Fruit fly (Drosophila melanogaster) whole organism, prepupa: ENCODE data around the gene CG43702.

ENCODE experiments used
- Blimp-1 ChIP-seq: fragments of 200-800 bp; sonication (Bioruptor generic); optimal IDR thresholded peaks from 3 replicates; lab custom pipeline; 2017; ENCODE audit warnings: missing biosample characterization, missing genetic modification characterization, mild to moderate bottlenecking, moderate library complexity, missing genetic modification reagents
- CG10631 ChIP-seq: fragments of 200-800 bp; sonication (Bioruptor generic); optimal IDR thresholded peaks from 2 replicates; lab custom pipeline; 2016; ENCODE audit warnings: missing biosample characterization, missing genetic modification characterization
- CG10669 ChIP-seq: fragments of 200-800 bp; sonication (Bioruptor generic); optimal IDR thresholded peaks from 3 replicates; lab custom pipeline; 2018; ENCODE audit warnings: missing biosample characterization, mild to moderate bottlenecking, missing genetic modification characterization, moderate library complexity
- CG11294 ChIP-seq: fragments of 200-800 bp; sonication (Bioruptor generic); IDR thresholded peaks from 2 replicates; pipeline ENCODE4 v1.3.6; 2022; ENCODE audit warnings: missing biosample characterization, missing genetic modification characterization
- CG11762 ChIP-seq: fragments of 200-800 bp; sonication (Bioruptor generic); optimal IDR thresholded peaks from 3 replicates; lab custom pipeline; 2016; ENCODE audit warnings: missing biosample characterization, missing genetic modification characterization; ENCODE audit not compliant: insufficient read depth
- CG11902 ChIP-seq: fragments of 200-800 bp; sonication (Bioruptor generic); optimal IDR thresholded peaks from 3 replicates; lab custom pipeline; 2016; ENCODE audit warnings: missing biosample characterization, missing genetic modification characterization
- CG15336 ChIP-seq: fragments of 200-800 bp; sonication (Bioruptor generic); IDR thresholded peaks from 2 replicates; pipeline ENCODE4 v1.3.6; 2022; ENCODE audit warnings: missing biosample characterization, missing genetic modification characterization
- CG1621 ChIP-seq: fragments of 200-800 bp; sonication (Bioruptor generic); optimal IDR thresholded peaks from 3 replicates; lab custom pipeline; 2018; ENCODE audit warnings: missing biosample characterization, mild to moderate bottlenecking, missing genetic modification characterization
- CG16779 ChIP-seq: fragments of 200-800 bp; sonication (Bioruptor generic); optimal IDR thresholded peaks from 3 replicates; lab custom pipeline; 2017; ENCODE audit warnings: missing biosample characterization, mild to moderate bottlenecking, missing genetic modification characterization
- CG31627 ChIP-seq: fragments of 200-800 bp; sonication (Bioruptor generic); optimal IDR thresholded peaks from 3 replicates; lab custom pipeline; 2016; ENCODE audit warnings: missing biosample characterization, missing genetic modification characterization
- CG32006 ChIP-seq: fragments of 200-800 bp; sonication (Bioruptor generic); optimal IDR thresholded peaks from 3 replicates; lab custom pipeline; 2017; ENCODE audit warnings: missing biosample characterization, mild to moderate bottlenecking, missing genetic modification characterization
- CG3919 ChIP-seq: fragments of 200-800 bp; sonication (Bioruptor generic); optimal IDR thresholded peaks from 3 replicates; lab custom pipeline; 2016; ENCODE audit warnings: missing biosample characterization, missing genetic modification characterization
- CG4318 ChIP-seq: fragments of 200-800 bp; sonication (Bioruptor generic); optimal IDR thresholded peaks from 3 replicates; lab custom pipeline; 2017; ENCODE audit warnings: missing biosample characterization, mild to moderate bottlenecking, missing genetic modification characterization
- CG6163 ChIP-seq: fragments of 200-800 bp; sonication (Bioruptor generic); IDR thresholded peaks from 3 replicates; pipeline ENCODE4 v1.3.6; 2022; ENCODE audit warnings: missing biosample characterization, missing genetic modification characterization
- CG6276 ChIP-seq: fragments of 200-800 bp; sonication (Bioruptor generic); optimal IDR thresholded peaks from 2 replicates; lab custom pipeline; 2017; ENCODE audit warnings: missing biosample characterization, mild to moderate bottlenecking, missing genetic modification characterization
- CG6792 ChIP-seq: fragments of 200-800 bp; sonication (Bioruptor generic); optimal IDR thresholded peaks from 3 replicates; lab custom pipeline; 2016; ENCODE audit warnings: missing biosample characterization, missing genetic modification characterization
- CG6808 ChIP-seq: fragments of 200-800 bp; sonication (Bioruptor generic); optimal IDR thresholded peaks from 3 replicates; lab custom pipeline; 2017; ENCODE audit warnings: missing biosample characterization, missing genetic modification characterization, mild to moderate bottlenecking, moderate library complexity, missing genetic modification reagents
- CG6854 ChIP-seq: fragments of 200-800 bp; sonication (Bioruptor generic); optimal IDR thresholded peaks from 2 replicates; lab custom pipeline; 2017; ENCODE audit warnings: missing biosample characterization, mild to moderate bottlenecking, missing genetic modification characterization
- CG8632 ChIP-seq: fragments of 200-800 bp; sonication (Bioruptor generic); optimal IDR thresholded peaks from 3 replicates; lab custom pipeline; 2016; ENCODE audit warnings: missing biosample characterization, missing genetic modification characterization
- Eip75B ChIP-seq: fragments of 200-800 bp; sonication (Bioruptor generic); optimal IDR thresholded peaks from 3 replicates; lab custom pipeline; 2016; ENCODE audit warnings: missing biosample characterization, missing genetic modification characterization
- Eip93F ChIP-seq: fragments of 200-800 bp; sonication (Bioruptor generic); optimal IDR thresholded peaks from 2 replicates; lab custom pipeline; 2016; ENCODE audit warnings: missing biosample characterization, mild to moderate bottlenecking, missing genetic modification characterization
- Ets21C ChIP-seq: fragments of 200-800 bp; sonication (Bioruptor generic); optimal IDR thresholded peaks from 3 replicates; lab custom pipeline; 2016; ENCODE audit warnings: missing biosample characterization, missing genetic modification characterization
- Ets96B ChIP-seq: fragments of 200-800 bp; optimal IDR thresholded peaks from 2 replicates; lab custom pipeline; 2019; ENCODE audit warnings: missing biosample characterization, mild to moderate bottlenecking, missing genetic modification characterization, moderate library complexity
- Gug ChIP-seq: fragments of 200-800 bp; sonication (Bioruptor generic); IDR thresholded peaks from 2 replicates; pipeline ENCODE4 v1.3.6; 2022; ENCODE audit warnings: missing biosample characterization, missing genetic modification characterization
- Hr38 ChIP-seq: sonication (Bioruptor generic); optimal IDR thresholded peaks from 2 replicates; lab custom pipeline; 2016; ENCODE audit warnings: missing biosample characterization, missing genetic modification characterization
- Hr39 ChIP-seq: fragments of 200-800 bp; sonication (Bioruptor generic); optimal IDR thresholded peaks from 2 replicates; lab custom pipeline; 2016; ENCODE audit warnings: missing biosample characterization, missing genetic modification characterization
- Lpt ChIP-seq: fragments of 200-800 bp; sonication (Bioruptor generic); optimal IDR thresholded peaks from 3 replicates; lab custom pipeline; 2016; ENCODE audit warnings: missing biosample characterization, missing genetic modification characterization
- Met ChIP-seq: fragments of 200-800 bp; sonication (Bioruptor generic); optimal IDR thresholded peaks from 3 replicates; lab custom pipeline; 2016; ENCODE audit warnings: missing biosample characterization, missing genetic modification characterization
- OdsH ChIP-seq: fragments of 200-800 bp; sonication (Bioruptor generic); optimal IDR thresholded peaks from 3 replicates; lab custom pipeline; 2016; ENCODE audit warnings: missing biosample characterization, missing genetic modification characterization
- Smox ChIP-seq: fragments of 200-800 bp; sonication (Bioruptor generic); optimal IDR thresholded peaks from 3 replicates; lab custom pipeline; 2016; ENCODE audit warnings: missing biosample characterization, missing genetic modification characterization
- Sox102F ChIP-seq: fragments of 200-800 bp; sonication (Bioruptor generic); optimal IDR thresholded peaks from 2 replicates; lab custom pipeline; 2016; ENCODE audit warnings: missing biosample characterization, mild to moderate bottlenecking, missing genetic modification characterization
- Sox14 ChIP-seq: fragments of 200-800 bp; sonication (Bioruptor generic); optimal IDR thresholded peaks from 3 replicates; lab custom pipeline; 2016; ENCODE audit warnings: missing biosample characterization, missing genetic modification characterization
- Sox15 ChIP-seq: fragments of 200-800 bp; sonication (Bioruptor generic); optimal IDR thresholded peaks from 3 replicates; lab custom pipeline; 2016; ENCODE audit warnings: missing biosample characterization, missing genetic modification characterization
- achi ChIP-seq: fragments of 200-800 bp; sonication (Bioruptor generic); optimal IDR thresholded peaks from 3 replicates; lab custom pipeline; 2016; ENCODE audit warnings: missing biosample characterization, missing genetic modification characterization
- acj6 ChIP-seq: fragments of 200-800 bp; sonication (Bioruptor generic); optimal IDR thresholded peaks from 3 replicates; lab custom pipeline; 2016; ENCODE audit warnings: missing biosample characterization, missing genetic modification characterization
- cyc ChIP-seq: fragments of 200-800 bp; sonication (Bioruptor generic); optimal IDR thresholded peaks from 3 replicates; lab custom pipeline; 2016; ENCODE audit warnings: missing biosample characterization, missing genetic modification characterization
- dac ChIP-seq: fragments of 200-800 bp; sonication (Bioruptor generic); optimal IDR thresholded peaks from 2 replicates; lab custom pipeline; 2017; ENCODE audit warnings: missing biosample characterization, mild to moderate bottlenecking, missing genetic modification characterization
- dsx ChIP-seq: fragments of 200-800 bp; optimal IDR thresholded peaks from 3 replicates; lab custom pipeline; 2019; ENCODE audit warnings: missing biosample characterization, mild to moderate bottlenecking, missing genetic modification characterization, moderate library complexity; ENCODE audit not compliant: poor library complexity, severe bottlenecking
- eg ChIP-seq: fragments of 200-800 bp; sonication (Bioruptor generic); IDR thresholded peaks from 3 replicates; pipeline ENCODE4 v1.3.6; 2022; ENCODE audit warnings: missing biosample characterization, missing genetic modification characterization
- esn ChIP-seq: fragments of 200-800 bp; sonication (Bioruptor generic); optimal IDR thresholded peaks from 2 replicates; lab custom pipeline; 2016; ENCODE audit warnings: missing biosample characterization, mild to moderate bottlenecking, missing genetic modification characterization, moderate library complexity
- fd59A ChIP-seq: fragments of 200-800 bp; sonication (Bioruptor generic); optimal IDR thresholded peaks from 2 replicates; lab custom pipeline; 2017; ENCODE audit warnings: missing biosample characterization, mild to moderate bottlenecking, missing genetic modification characterization, missing genetic modification reagents
- fd85E ChIP-seq: fragments of 200-800 bp; sonication (Bioruptor generic); optimal IDR thresholded peaks from 3 replicates; lab custom pipeline; 2016; ENCODE audit warnings: missing biosample characterization, missing genetic modification characterization
- fkh ChIP-seq: fragments of 200-800 bp; sonication (Bioruptor generic); optimal IDR thresholded peaks from 3 replicates; lab custom pipeline; 2017; ENCODE audit warnings: missing biosample characterization, mild to moderate bottlenecking, missing genetic modification characterization, moderate library complexity
- lz ChIP-seq: fragments of 200-800 bp; sonication (Bioruptor generic); optimal IDR thresholded peaks from 3 replicates; lab custom pipeline; 2016; ENCODE audit warnings: missing biosample characterization, missing genetic modification characterization
- net ChIP-seq: fragments of 200-800 bp; sonication (Bioruptor generic); optimal IDR thresholded peaks from 3 replicates; lab custom pipeline; 2016; ENCODE audit warnings: missing biosample characterization, missing genetic modification characterization
- pdm3 ChIP-seq: fragments of 200-800 bp; sonication (Bioruptor generic); optimal IDR thresholded peaks from 3 replicates; lab custom pipeline; 2016; ENCODE audit warnings: missing biosample characterization, missing genetic modification characterization
- salr ChIP-seq, 2 experiments: fragments of 200-800 bp; sonication (Bioruptor generic); optimal IDR thresholded peaks; 3 replicates each; lab custom pipeline; 2016 to 2018; ENCODE audit warnings: missing biosample characterization in 2 of 2, missing genetic modification characterization in 2 of 2, mild to moderate bottlenecking in 1 of 2
- spab ChIP-seq: fragments of 200-800 bp; sonication (Bioruptor generic); optimal IDR thresholded peaks from 2 replicates; lab custom pipeline; 2017; ENCODE audit warnings: missing biosample characterization, mild to moderate bottlenecking, missing genetic modification characterization, missing genetic modification reagents
- ss ChIP-seq, 2 experiments: fragments of 200-800 bp; sonication (Bioruptor generic); optimal IDR thresholded peaks; 2 replicates in 1 of 2; 3 replicates in 1 of 2; lab custom pipeline; 2017 to 2018; ENCODE audit warnings: mild to moderate bottlenecking in 2 of 2, missing biosample characterization in 2 of 2, missing genetic modification characterization in 2 of 2, moderate library complexity in 1 of 2
- svp ChIP-seq: fragments of 200-800 bp; sonication (Bioruptor generic); peaks from one replicate; lab custom pipeline; 2016; ENCODE audit warnings: missing biosample characterization, missing genetic modification characterization
- topi ChIP-seq: fragments of 200-800 bp; sonication (Bioruptor generic); optimal IDR thresholded peaks from 3 replicates; lab custom pipeline; 2016; ENCODE audit warnings: missing biosample characterization, missing genetic modification characterization
- vri ChIP-seq: fragments of 200-800 bp; sonication (Bioruptor generic); optimal IDR thresholded peaks from 3 replicates; lab custom pipeline; 2016; ENCODE audit warnings: missing biosample characterization, mild to moderate bottlenecking, missing genetic modification characterization

Gene CG43702

dm6 chr3L:21304400-21304799 lies 5.9 kb downstream of the CG43702 start, which contains the start of the genes CG11309 and CG7632:
CG11309 (minus strand) TSS chr3L:21304658.
CG7632 (plus strand) TSS chr3L:21304697.
- TF ChIP-seq CG11902 (peak; percentile 95), Gug (GFP tag; lab: Robert Waterston, UW) (peak; percentile 98), salr (GFP tag; optimal IDR thresholded peaks at IDR 0.05; lab: Kevin White, UChicago) (peak; percentile 99), Hr38 (GFP tag; lab: Kevin White, UChicago) (peak; percentile 78), esn (GFP tag; lab: Kevin White, UChicago) (peak; percentile 100), Eip93F (GFP tag; lab: Kevin White, UChicago) (peak; percentile 98), achi (peak; percentile 99), lz (GFP tag; lab: Kevin White, UChicago) (peak; percentile 99), CG8632 (GFP tag; lab: Kevin White, UChicago) (peak; percentile 99), CG4318 (peak; percentile 96), fkh (peak; percentile 97), OdsH (GFP tag; lab: Kevin White, UChicago) (peak; percentile 99), Sox15 (GFP tag; lab: Kevin White, UChicago) (peak; percentile 97), pdm3 (GFP tag; lab: Kevin White, UChicago) (peak; percentile 99), Met (GFP tag; lab: Kevin White, UChicago) (peak; percentile 99), svp (peak; percentile 100), Sox102F (GFP tag; lab: Kevin White, UChicago) (peak; percentile 100), Eip75B (GFP tag; lab: Kevin White, UChicago) (peak; percentile 100), CG1621 (tag; lab: Kevin White, UChicago) (peak; percentile 99), dsx (GFP tag; lab: Kevin White, UChicago) (peak; percentile 99), eg (peak; percentile 99), CG15336 (GFP tag; lab: Robert Waterston, UW) (peak; percentile 99), CG32006 (GFP tag; lab: Kevin White, UChicago) (peak; percentile 99), vri (GFP tag; lab: Kevin White, UChicago) (peak; percentile 99), CG6163 (GFP tag; lab: Robert Waterston, UW) (peak; percentile 100), CG3919 (GFP tag; lab: Kevin White, UChicago) (peak; percentile 100), ss (GFP tag; optimal IDR thresholded peaks at IDR 0.05; lab: Kevin White, UChicago) (peak; percentile 99 to 100), Blimp-1 (GFP tag; lab: Kevin White, UChicago) (peak; percentile 97), CG31627 (peak; percentile 99), CG11762 (GFP tag; lab: Kevin White, UChicago) (peak; percentile 99), CG6276 (peak; percentile 97), CG10631 (GFP tag; lab: Kevin White, UChicago) (peak; percentile 99), acj6 (GFP tag; lab: Kevin White, UChicago) (peak; percentile 99), fd59A (GFP tag; lab: Kevin White, UChicago) (peak; percentile 99), CG6792 (GFP tag; lab: Kevin White, UChicago) (peak; percentile 99), Ets96B (tag; lab: Kevin White, UChicago) (peak; percentile 100), CG10669 (GFP tag; lab: Kevin White, UChicago) (peak; percentile 100), net (GFP tag; lab: Kevin White, UChicago) (peak; percentile 100), CG11294 (peak; percentile 98), Smox (GFP tag; lab: Kevin White, UChicago) (peak; percentile 99), dac (peak; percentile 98), spab (GFP tag; lab: Kevin White, UChicago) (peak; percentile 99), topi (peak; percentile 99), Sox14 (GFP tag; lab: Kevin White, UChicago) (peak; percentile 99), Ets21C (GFP tag; lab: Kevin White, UChicago) (peak; percentile 98), Hr39 (GFP tag; lab: Kevin White, UChicago) (peak; percentile 98), fd85E (GFP tag; lab: Kevin White, UChicago) (peak; percentile 97), CG6854 (GFP tag; lab: Kevin White, UChicago) (peak; percentile 99), Lpt (GFP tag; lab: Kevin White, UChicago) (peak; percentile 99), cyc (GFP tag; lab: Kevin White, UChicago) (peak; percentile 99), CG16779 (peak; percentile 99), CG6808 (peak; percentile 99)
